Comparison of ENCODE assay signal across 2 fruit fly cellular contexts in genomic region chr3R:21916987-21917386, dm6.
TF ChIP-seq lines count a peak whose summit lies in the region.

No protein-coding gene starts in this region.

TF ChIP-seq in whole organism, prepupa, 60 proteins besides CTCF, POLR2A, EP300 and RAD21:
- TF ChIP-seq dsx (GFP tag; optimal IDR thresholded peaks at IDR 0.05; lab: Kevin White, UChicago; ENCODE audit: poor library complexity, severe bottlenecking) (peak; percentile 66), CG6808 (GFP tag; optimal IDR thresholded peaks at IDR 0.05; lab: Kevin White, UChicago) (no peak), ss (GFP tag; optimal IDR thresholded peaks at IDR 0.05; lab: Kevin White, UChicago) (peak in 1 of 2 experiments; percentile 54)
TF ChIP-seq in whole organism, prepupa: peak in this region for 2.

TF ChIP-seq in whole organism, wandering third instar larva, 38 proteins besides CTCF, POLR2A, EP300 and RAD21:
- no peak for TF ChIP-seq pan (optimal IDR thresholded peaks at IDR 0.05; lab: Kevin White, UChicago)
- no peak for TF ChIP-seq CG9705 (GFP tag; optimal IDR thresholded peaks at IDR 0.05; lab: Kevin White, UChicago)
- peak; percentile 5 for TF ChIP-seq Dfd (GFP tag; optimal IDR thresholded peaks at IDR 0.05; lab: Kevin White, UChicago)
